Worm (Caenorhabditis elegans) whole organism, mixed stage, embryonic: ENCODE results near the gene pax-3.

Experiments used
- M03D4.4 ChIP-seq: sonication (generic microtip); optimal IDR thresholded peaks from 2 replicates; lab custom pipeline; 2017; ENCODE audit warnings: mild to moderate bottlenecking, missing genetic modification characterization, missing compliant biosample characterization
- bed-3 ChIP-seq: fragments of 200-800 bp; sonication (Bioruptor generic); optimal IDR thresholded peaks from 3 replicates; lab custom pipeline; 2018; ENCODE audit warnings: mild to moderate bottlenecking, missing genetic modification characterization, moderate library complexity, missing compliant biosample characterization
- blmp-1 ChIP-seq: fragments of 150-350 bp; optimal IDR thresholded peaks from 2 replicates; lab custom pipeline; 2014; ENCODE audit warnings: missing biosample characterization, missing genetic modification characterization
- ceh-39 ChIP-seq: fragments of 150-350 bp; optimal IDR thresholded peaks from 2 replicates; lab custom pipeline; 2014; ENCODE audit warnings: missing biosample characterization, missing genetic modification characterization
- ceh-83 ChIP-seq: fragments of 200-800 bp; sonication (Bioruptor generic); optimal IDR thresholded peaks from 2 replicates; lab custom pipeline; 2018; ENCODE audit warnings: mild to moderate bottlenecking, missing genetic modification characterization, missing compliant biosample characterization
- ces-1 ChIP-seq: fragments of 150-350 bp; optimal IDR thresholded peaks from 2 replicates; lab custom pipeline; 2014; ENCODE audit warnings: missing biosample characterization, missing genetic modification reagents, missing genetic modification characterization
- cnd-1 ChIP-seq: fragments of 200-800 bp; sonication (Bioruptor generic); optimal IDR thresholded peaks from 2 replicates; lab custom pipeline; 2018; ENCODE audit warnings: mild to moderate bottlenecking, missing genetic modification characterization, missing compliant biosample characterization
- elt-1 ChIP-seq: sonication (generic microtip); optimal IDR thresholded peaks from 2 replicates; lab custom pipeline; 2017; ENCODE audit warnings: missing genetic modification characterization, mild to moderate bottlenecking, missing compliant biosample characterization, antibody characterized with exemption, moderate library complexity, borderline replicate concordance; ENCODE audit not compliant: insufficient read depth
- elt-3 ChIP-seq: fragments of 150-350 bp; optimal IDR thresholded peaks from 2 replicates; lab custom pipeline; 2014; ENCODE audit warnings: missing biosample characterization, missing genetic modification characterization
- flh-1 ChIP-seq: fragments of 200-800 bp; sonication (Bioruptor generic); optimal IDR thresholded peaks from 2 replicates; lab custom pipeline; 2018; ENCODE audit warnings: mild to moderate bottlenecking, missing genetic modification characterization, moderate library complexity, missing compliant biosample characterization
- ham-2 ChIP-seq: fragments of 200-800 bp; sonication (Bioruptor generic); optimal IDR thresholded peaks from 2 replicates; lab custom pipeline; 2018; ENCODE audit warnings: mild to moderate bottlenecking, missing genetic modification characterization, missing compliant biosample characterization
- hlh-1 ChIP-seq: fragments of 150-350 bp; optimal IDR thresholded peaks from 2 replicates; lab custom pipeline; 2014; ENCODE audit warnings: missing biosample characterization, missing genetic modification reagents, missing genetic modification characterization
- lin-13 ChIP-seq: fragments of 150-350 bp; optimal IDR thresholded peaks from 2 replicates; lab custom pipeline; 2014; ENCODE audit warnings: missing biosample characterization, missing genetic modification characterization
- lin-32 ChIP-seq: fragments of 200-800 bp; sonication (Bioruptor generic); optimal IDR thresholded peaks from 2 replicates; lab custom pipeline; 2018; ENCODE audit warnings: mild to moderate bottlenecking, missing genetic modification characterization, missing compliant biosample characterization
- lsy-2 ChIP-seq: fragments of 150-350 bp; optimal IDR thresholded peaks from 2 replicates; lab custom pipeline; 2014; ENCODE audit warnings: missing biosample characterization, missing genetic modification characterization
- mab-5 ChIP-seq: fragments of 150-350 bp; optimal IDR thresholded peaks from 2 replicates; lab custom pipeline; 2014; ENCODE audit warnings: missing biosample characterization, missing genetic modification characterization
- mep-1 ChIP-seq: fragments of 150-350 bp; optimal IDR thresholded peaks from 2 replicates; lab custom pipeline; 2017; ENCODE audit warnings: missing biosample characterization, missing genetic modification reagents, missing genetic modification characterization, inconsistent platforms
- mls-2 ChIP-seq: sonication (generic microtip); optimal IDR thresholded peaks from 2 replicates; lab custom pipeline; 2016; ENCODE audit warnings: mild to moderate bottlenecking, missing genetic modification characterization, moderate library complexity, missing compliant biosample characterization
- nhr-12 ChIP-seq: fragments of 150-350 bp; optimal IDR thresholded peaks from 2 replicates; lab custom pipeline; 2014; ENCODE audit warnings: missing biosample characterization, missing genetic modification characterization
- nhr-2 ChIP-seq: fragments of 150-350 bp; optimal IDR thresholded peaks from 2 replicates; lab custom pipeline; 2014; ENCODE audit warnings: missing biosample characterization, missing genetic modification characterization
- nhr-237 ChIP-seq: fragments of 150-350 bp; optimal IDR thresholded peaks from 2 replicates; lab custom pipeline; 2014; ENCODE audit warnings: missing biosample characterization, missing genetic modification characterization
- nhr-28 ChIP-seq: fragments of 150-350 bp; optimal IDR thresholded peaks from 2 replicates; lab custom pipeline; 2014; ENCODE audit warnings: missing biosample characterization, missing genetic modification characterization
- nhr-76 ChIP-seq: sonication (generic microtip); optimal IDR thresholded peaks from 2 replicates; lab custom pipeline; 2017; ENCODE audit warnings: missing biosample characterization, missing genetic modification characterization
- pha-4 ChIP-seq: fragments of 150-350 bp; optimal IDR thresholded peaks from 2 replicates; lab custom pipeline; 2018; ENCODE audit warnings: missing biosample characterization, missing genetic modification reagents, missing genetic modification characterization
- snpc-4 ChIP-seq: fragments of 150-350 bp; optimal IDR thresholded peaks from 2 replicates; lab custom pipeline; 2014; ENCODE audit warnings: missing biosample characterization, missing genetic modification characterization
- sptf-1 ChIP-seq: sonication (generic microtip); optimal IDR thresholded peaks from 2 replicates; lab custom pipeline; 2017; ENCODE audit warnings: mild to moderate bottlenecking, missing genetic modification characterization, moderate library complexity, missing compliant biosample characterization
- tbx-8 ChIP-seq: fragments of 200-800 bp; sonication (Bioruptor generic); optimal IDR thresholded peaks from 2 replicates; lab custom pipeline; 2018; ENCODE audit warnings: mild to moderate bottlenecking, missing genetic modification characterization, moderate library complexity, missing compliant biosample characterization
- unc-120 ChIP-seq: sonication (generic microtip); optimal IDR thresholded peaks from 2 replicates; lab custom pipeline; 2017; ENCODE audit warnings: missing genetic modification characterization, missing compliant biosample characterization; ENCODE audit not compliant: poor library complexity, severe bottlenecking
- unc-39 ChIP-seq: fragments of 150-350 bp; optimal IDR thresholded peaks from 2 replicates; lab custom pipeline; 2014; ENCODE audit warnings: missing biosample characterization, missing genetic modification characterization
- unc-62 ChIP-seq: fragments of 150-350 bp; optimal IDR thresholded peaks from 2 replicates; lab custom pipeline; 2014; ENCODE audit warnings: missing biosample characterization, missing genetic modification reagents, missing genetic modification characterization
- zip-8 ChIP-seq: fragments of 150-350 bp; optimal IDR thresholded peaks from 2 replicates; lab custom pipeline; 2014; ENCODE audit warnings: missing biosample characterization, missing genetic modification characterization
- ztf-11 ChIP-seq: fragments of 150-350 bp; optimal IDR thresholded peaks from 2 replicates; lab custom pipeline; 2014; ENCODE audit warnings: missing biosample characterization, missing genetic modification characterization

pax-3 gene

ce11 chrII:10174338-10174737 is 28.0 kb downstream of the pax-3 start, which contains the start of gene F33H1.4:
Gene F33H1.4 (plus strand): TSS chrII:10174648.
- TF ChIP-seq nhr-2 (tag; lab: Kevin White, UChicago) (no peak), ceh-39 (tag; lab: Kevin White, UChicago) (peak; percentile 30), elt-1 (tag; lab: Kevin White, UChicago) (no peak), nhr-12 (no peak), elt-3 (tag; lab: Kevin White, UChicago) (no peak), lin-32 (GFP tag; lab: Kevin White, UChicago) (no peak), unc-62 (no peak), unc-39 (no peak), hlh-1 (peak; percentile 39), zip-8 (tag; lab: Kevin White, UChicago) (no peak), tbx-8 (GFP tag; lab: Kevin White, UChicago) (no peak), nhr-76 (no peak), lin-13 (tag; lab: Kevin White, UChicago) (peak; percentile 85), blmp-1 (tag; lab: Kevin White, UChicago) (peak; percentile 75), ceh-83 (GFP tag; lab: Kevin White, UChicago) (no peak), lsy-2 (tag; lab: Kevin White, UChicago) (peak; percentile 91), ces-1 (GFP tag; lab: Kevin White, UChicago) (no peak), nhr-237 (tag; lab: Kevin White, UChicago) (no peak), cnd-1 (no peak)

- TF ChIP-seq pha-4 (tag; lab: Kevin White, UChicago) (no peak), tbx-8 (GFP tag; lab: Kevin White, UChicago) (no peak), mls-2 (no peak), mab-5 (tag; lab: Kevin White, UChicago) (no peak), snpc-4 (no peak), ces-1 (GFP tag; lab: Kevin White, UChicago) (no peak), ceh-39 (tag; lab: Kevin White, UChicago) (no peak), elt-1 (tag; lab: Kevin White, UChicago) (no peak), ceh-83 (GFP tag; lab: Kevin White, UChicago) (no peak), elt-3 (tag; lab: Kevin White, UChicago) (no peak), bed-3 (GFP tag; lab: Kevin White, UChicago) (no peak), mep-1 (tag; lab: Kevin White, UChicago) (no peak), lsy-2 (tag; lab: Kevin White, UChicago) (no peak), sptf-1 (tag; lab: Kevin White, UChicago) (no peak), ham-2 (no peak)
Observed at ce11 chrII:10182634-10183033, 36.3 kb downstream of the pax-3 start, which contains the start of gene srd-1. Gene srd-1 (minus strand): TSS chrII:10182734.

ce11 chrII:10187808-10188207 is 41.4 kb downstream of the pax-3 start, which contains the start of gene srd-2:
Gene srd-2 (minus strand): TSS chrII:10187908.
- no peak for TF ChIP-seq nhr-76
- no peak for TF ChIP-seq flh-1 (GFP tag; lab: Kevin White, UChicago)
- no peak for TF ChIP-seq unc-39
- no peak for TF ChIP-seq sptf-1 (tag; lab: Kevin White, UChicago)
- TF ChIP-seq M03D4.4, result no peak
- TF ChIP-seq hlh-1, result no peak
- no peak for TF ChIP-seq nhr-2 (tag; lab: Kevin White, UChicago)
- TF ChIP-seq nhr-12, result no peak
- TF ChIP-seq lin-13 (tag; lab: Kevin White, UChicago), result no peak
- no peak for TF ChIP-seq blmp-1 (tag; lab: Kevin White, UChicago)
- no peak for TF ChIP-seq mab-5 (tag; lab: Kevin White, UChicago)
- TF ChIP-seq nhr-237 (tag; lab: Kevin White, UChicago), result no peak
- no peak for TF ChIP-seq cnd-1
- no peak for TF ChIP-seq ceh-39 (tag; lab: Kevin White, UChicago)
- no peak for TF ChIP-seq ces-1 (GFP tag; lab: Kevin White, UChicago)
- TF ChIP-seq pha-4 (tag; lab: Kevin White, UChicago), result no peak
- TF ChIP-seq nhr-28, result no peak
- no peak for TF ChIP-seq unc-62

DNA sequence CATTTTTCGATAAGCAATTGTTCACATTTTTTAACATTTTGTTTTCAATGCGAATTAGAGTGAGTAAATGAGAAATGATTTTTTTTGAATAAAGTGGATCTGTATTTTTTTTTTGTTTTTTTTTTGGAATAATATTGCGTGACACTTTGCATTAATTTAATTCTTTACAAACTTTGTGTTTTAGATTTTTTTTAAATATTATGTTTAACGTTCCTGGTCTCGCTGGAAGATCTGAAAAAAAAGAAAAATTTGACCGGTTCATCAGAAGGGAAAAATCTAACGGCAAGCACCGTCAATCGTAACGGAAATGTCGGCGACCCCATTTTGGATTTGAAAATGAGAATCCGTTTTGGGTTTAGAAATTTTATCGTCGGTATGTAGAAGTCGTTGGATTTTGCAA is 43.0 kb downstream of the pax-3 start, which contains the start of gene cdc-25.4:
cdc-25.4 (minus strand) TSS at position 101 of the 400 bp plus-strand sequence.
- no peak for TF ChIP-seq mls-2
- TF ChIP-seq unc-39, result no peak
- no peak for TF ChIP-seq nhr-76
- TF ChIP-seq ceh-39 (tag; lab: Kevin White, UChicago), result no peak
- no peak for TF ChIP-seq mab-5 (tag; lab: Kevin White, UChicago)
- TF ChIP-seq lin-32 (GFP tag; lab: Kevin White, UChicago), result no peak
- no peak for TF ChIP-seq bed-3 (GFP tag; lab: Kevin White, UChicago)
- TF ChIP-seq hlh-1, result no peak
- no peak for TF ChIP-seq unc-120
- TF ChIP-seq mep-1 (tag; lab: Kevin White, UChicago), result no peak
- no peak for TF ChIP-seq ztf-11 (tag; lab: Kevin White, UChicago)
- TF ChIP-seq pha-4 (tag; lab: Kevin White, UChicago), result no peak
- no peak for TF ChIP-seq elt-1 (tag; lab: Kevin White, UChicago)
- no peak for TF ChIP-seq elt-3 (tag; lab: Kevin White, UChicago)
- TF ChIP-seq blmp-1 (tag; lab: Kevin White, UChicago), result no peak
- no peak for TF ChIP-seq lsy-2 (tag; lab: Kevin White, UChicago)
- no peak for TF ChIP-seq ham-2
- TF ChIP-seq sptf-1 (tag; lab: Kevin White, UChicago), result no peak
- no peak for TF ChIP-seq ceh-83 (GFP tag; lab: Kevin White, UChicago)
